Fruit fly (Drosophila melanogaster) whole organism, wandering third instar larva: ENCODE measurements around the gene Trmt61.

Experiments used
- N ChIP-seq: fragments of >200 bp; optimal IDR thresholded peaks from 2 replicates; lab custom pipeline; 2018; ENCODE audit warnings: missing biosample characterization, missing external identifiers, missing genetic modification characterization
- h ChIP-seq: fragments of 200-800 bp; sonication (Bioruptor generic); optimal IDR thresholded peaks from 3 replicates; lab custom pipeline; 2016; ENCODE audit warnings: missing biosample characterization, mild to moderate bottlenecking, missing genetic modification characterization

The Trmt61 gene

DNA sequence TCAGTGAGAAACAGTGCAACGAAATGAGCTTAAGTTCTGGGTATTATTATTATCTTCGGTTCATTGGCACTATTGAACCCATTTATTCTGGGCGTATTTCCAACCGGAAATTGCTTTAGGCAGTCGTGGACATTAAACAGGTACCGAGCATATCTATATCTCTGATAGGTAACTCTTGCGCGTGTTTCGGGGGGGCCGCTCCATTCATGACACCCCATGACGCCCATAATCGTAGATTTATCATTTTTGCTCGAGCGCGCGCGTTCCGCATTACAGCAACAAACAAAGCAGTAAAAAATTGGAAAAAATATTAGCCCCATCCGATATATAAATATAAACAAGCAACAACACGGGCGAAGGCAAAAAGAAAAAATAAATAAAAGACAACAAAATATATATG is 49.1 kb downstream of the Trmt61 start:
- TF ChIP-seq h (GFP tag; lab: Kevin White, UChicago): peak; percentile 37
- no peak for TF ChIP-seq N (GFP tag; lab: Kevin White, UChicago)
